Worm (Caenorhabditis elegans): ENCODE data around the gene gst-7.

The gst-7 gene

DNA sequence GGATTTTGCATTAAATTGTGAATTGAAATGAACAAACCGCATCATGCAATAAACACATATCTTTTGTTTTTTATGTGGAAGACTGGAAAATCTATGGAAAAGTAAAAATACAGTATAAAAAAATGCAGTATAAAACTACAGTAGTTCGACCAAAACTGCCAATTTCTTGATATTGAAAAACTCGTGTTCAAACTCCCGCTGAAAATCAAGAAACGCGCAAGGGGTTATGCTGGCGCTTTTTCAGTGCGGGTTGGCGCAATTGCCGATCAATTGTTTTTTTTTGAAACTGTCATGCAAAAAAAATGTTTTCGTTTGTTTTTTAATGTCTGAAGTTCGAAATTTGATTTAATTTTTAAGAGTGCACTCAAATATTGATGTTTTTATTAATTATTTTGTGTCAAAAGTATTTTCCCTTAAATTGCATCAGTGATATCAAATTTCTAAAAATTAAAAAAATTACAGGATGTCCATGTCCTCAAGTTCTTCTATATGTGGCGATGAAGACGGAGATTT is 30.2 kb upstream of the gst-7 start, which contains the start of gene dnj-9 (continued):
- TF ChIP-seq ztf-11 (tag; optimal IDR thresholded peaks at IDR 0.05) (no peak), ceh-28 (tag; optimal IDR thresholded peaks at IDR 0.05) (no peak), lsy-2 (tag; optimal IDR thresholded peaks at IDR 0.05) (peak; percentile 68 to 96), unc-130 (GFP tag; optimal IDR thresholded peaks at IDR 0.05) (peak; percentile 52), nhr-48 (tag; optimal IDR thresholded peaks at IDR 0.05) (peak; percentile 89), T20F7.1 (GFP tag; optimal IDR thresholded peaks at IDR 0.05) (peak; percentile 88), T26A8.4 (GFP tag; IDR thresholded peaks at IDR 0.05) (peak; percentile 95), sdz-12 (GFP tag; optimal IDR thresholded peaks at IDR 0.05) (no peak), Y5F2A.4 (GFP tag; optimal IDR thresholded peaks at IDR 0.05) (no peak), lin-29 (GFP tag; IDR thresholded peaks at IDR 0.05) (peak; percentile 87), egl-43 (GFP tag; IDR thresholded peaks at IDR 0.05) (peak; percentile 77), daf-16 (GFP tag; optimal IDR thresholded peaks at IDR 0.05) (peak; percentile 38 to 85), daf-16 (tag; optimal IDR thresholded peaks at IDR 0.05) (peak; percentile 79), mes-2 (tag; optimal IDR thresholded peaks at IDR 0.05; ENCODE audit: poor library complexity, severe bottlenecking) (peak; percentile 95), nhr-41 (GFP tag; IDR thresholded peaks at IDR 0.05) (no peak), ceh-82 (tag; optimal IDR thresholded peaks at IDR 0.05) (no peak), lin-39 (tag; optimal IDR thresholded peaks at IDR 0.05) (no peak), F37D6.2 (tag; optimal IDR thresholded peaks at IDR 0.05) (peak; percentile 89), aha-1 (tag) (peak; percentile 99), pha-4 (GFP tag; IDR thresholded peaks at IDR 0.05) (peak; percentile 89), pha-4 (tag; optimal IDR thresholded peaks at IDR 0.05) (peak; percentile 94), D1046.2 (GFP tag; IDR thresholded peaks at IDR 0.05) (no peak), zfp-3 (GFP tag; conservative IDR thresholded peaks at IDR 0.05) (peak; percentile 94), jun-1 (tag; optimal IDR thresholded peaks at IDR 0.05) (peak; percentile 69), mxl-2 (GFP tag; conservative IDR thresholded peaks at IDR 0.05) (peak; percentile 80), ceh-44 (GFP tag; IDR thresholded peaks at IDR 0.05) (0 out of 2 replicates have a peak, but pooled peaks have one; percentile 20), snpc-4 (tag; optimal IDR thresholded peaks at IDR 0.05) (peak; percentile 19), dpl-1 (GFP tag; optimal IDR thresholded peaks at IDR 0.05) (peak; percentile 100), lin-13 (GFP tag; optimal IDR thresholded peaks at IDR 0.05) (peak; percentile 81), pqm-1 (tag; optimal IDR thresholded peaks at IDR 0.05) (no peak), mxl-3 (GFP tag; optimal IDR thresholded peaks at IDR 0.05) (peak; percentile 55), ctbp-1 (GFP tag; IDR thresholded peaks at IDR 0.05) (peak; percentile 88), rbr-2 (tag; optimal IDR thresholded peaks at IDR 0.05) (peak; percentile 94), mdl-1 (tag; optimal IDR thresholded peaks at IDR 0.05) (peak in 1 of 2 experiments; percentile 51), lin-38 (GFP tag; IDR thresholded peaks at IDR 0.05) (peak; percentile 92), madf-5 (GFP tag; IDR thresholded peaks at IDR 0.05) (no peak), hmg-1.1 (GFP tag; IDR thresholded peaks at IDR 0.05) (peak; percentile 92), ceh-32 (tag; optimal IDR thresholded peaks at IDR 0.05; ENCODE audit: poor library complexity) (peak; percentile 62), ZK337.2 (GFP tag; IDR thresholded peaks at IDR 0.05) (peak; percentile 56; the same call in 1 of the 2 replicates)

DNA sequence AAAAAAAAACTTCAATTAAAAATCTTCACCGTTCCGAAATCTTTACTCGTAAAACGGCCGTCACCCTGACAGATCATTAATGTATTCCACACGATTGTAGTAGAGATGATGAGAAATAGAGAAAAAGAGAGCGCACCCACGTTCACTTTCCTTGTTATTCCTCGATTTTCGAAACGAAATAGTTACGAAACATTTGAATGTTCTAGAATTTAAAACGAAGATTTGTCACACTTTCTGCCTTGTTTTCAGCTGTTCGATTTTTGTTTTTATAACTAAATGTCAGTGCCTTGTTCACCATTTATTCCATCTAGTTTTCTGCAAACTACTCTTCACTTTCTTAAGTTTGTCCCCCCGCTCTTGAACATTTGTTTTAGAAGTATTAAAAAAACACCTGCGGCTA is 27.1 kb upstream of the gst-7 start:
- TF ChIP-seq mdt-29 (GFP tag; IDR thresholded peaks at IDR 0.05): no peak
- TF ChIP-seq jun-1 (tag; optimal IDR thresholded peaks at IDR 0.05): no peak
- TF ChIP-seq unc-62 (GFP tag; optimal IDR thresholded peaks at IDR 0.05 in 1 of 2): peak in 1 of 2 experiments; percentile 60
- TF ChIP-seq unc-62 (tag; optimal IDR thresholded peaks at IDR 0.05): no peak
- no peak for TF ChIP-seq daf-16 (GFP tag; optimal IDR thresholded peaks at IDR 0.05)
- TF ChIP-seq daf-16 (tag; optimal IDR thresholded peaks at IDR 0.05): peak; percentile 11
- TF ChIP-seq unc-39 (tag; optimal IDR thresholded peaks at IDR 0.05): no peak
- TF ChIP-seq nhr-28 (tag; optimal IDR thresholded peaks at IDR 0.05): peak; percentile 18
- no peak for TF ChIP-seq ztf-7 (tag; optimal IDR thresholded peaks at IDR 0.05)

Data from whole organism, L4 larva.